Worm (Caenorhabditis elegans) whole organism, L1 larva: ENCODE measurements around the gene cyp-35B3.

Experiments used
- C16A3.4 ChIP-seq: fragments of 150-350 bp; optimal IDR thresholded peaks from 2 replicates; lab custom pipeline; 2014; ENCODE audit warnings: missing biosample characterization, missing genetic modification characterization
- C34B4.2 ChIP-seq: sonication (generic microtip); optimal IDR thresholded peaks from 2 replicates; lab custom pipeline; 2017; ENCODE audit warnings: mild to moderate bottlenecking, missing genetic modification characterization, missing compliant biosample characterization
- F16B12.6 ChIP-seq: fragments of 150-350 bp; optimal IDR thresholded peaks from 2 replicates; lab custom pipeline; 2014; ENCODE audit warnings: missing biosample characterization, missing genetic modification characterization
- aha-1 ChIP-seq: fragments of 150-350 bp; optimal IDR thresholded peaks from 2 replicates; lab custom pipeline; 2014; ENCODE audit warnings: missing biosample characterization, missing genetic modification characterization
- blmp-1 ChIP-seq: fragments of 150-350 bp; optimal IDR thresholded peaks from 2 replicates; lab custom pipeline; 2014; ENCODE audit warnings: missing biosample characterization, missing genetic modification characterization
- ceh-63 ChIP-seq: fragments of 200-800 bp; sonication (Bioruptor generic); optimal IDR thresholded peaks from 2 replicates; lab custom pipeline; 2018; ENCODE audit warnings: mild to moderate bottlenecking, missing genetic modification characterization, missing compliant biosample characterization
- ceh-8 ChIP-seq: fragments of 200-800 bp; sonication (Bioruptor generic); optimal IDR thresholded peaks from 2 replicates; lab custom pipeline; 2018; ENCODE audit warnings: mild to moderate bottlenecking, missing genetic modification characterization, moderate library complexity, missing compliant biosample characterization
- ceh-90 ChIP-seq: sonication (generic microtip); optimal IDR thresholded peaks from 2 replicates; lab custom pipeline; 2016; ENCODE audit warnings: missing genetic modification characterization, missing compliant biosample characterization
- ces-1 ChIP-seq: fragments of 150-350 bp; optimal IDR thresholded peaks from 2 replicates; lab custom pipeline; 2014; ENCODE audit warnings: missing biosample characterization, missing genetic modification reagents, missing genetic modification characterization
- dsc-1 ChIP-seq: sonication (generic microtip); optimal IDR thresholded peaks from 2 replicates; lab custom pipeline; 2016; ENCODE audit warnings: mild to moderate bottlenecking, missing genetic modification characterization, missing compliant biosample characterization
- efl-1 ChIP-seq, 4 experiments: fragments of 150-350 bp; optimal IDR thresholded peaks in 3 of 4; peaks in 1 of 4; 1 replicate in 1 of 4; 2 replicates in 3 of 4; lab custom pipeline; 2014; ENCODE audit warnings: missing biosample characterization in 2 of 4, missing genetic modification characterization in 2 of 4, missing genetic modification reagents in 2 of 4
- efl-3 ChIP-seq: fragments of 200-800 bp; sonication (Bioruptor generic); optimal IDR thresholded peaks from 2 replicates; lab custom pipeline; 2018; ENCODE audit warnings: mild to moderate bottlenecking, missing genetic modification characterization, missing compliant biosample characterization
- egl-13 ChIP-seq: sonication (generic microtip); optimal IDR thresholded peaks from 2 replicates; lab custom pipeline; 2016; ENCODE audit warnings: missing genotype, missing genetic modification reagents, missing genetic modification characterization, missing compliant biosample characterization
- egl-27 ChIP-seq, 2 experiments: fragments of 150-350 bp in 1 of 2; sonication (generic microtip); optimal IDR thresholded peaks; 3 replicates each; lab custom pipeline; 2017 to 2018; ENCODE audit warnings: missing biosample characterization in 2 of 2, missing genetic modification characterization in 2 of 2, missing genetic modification reagents in 2 of 2
- elt-3 ChIP-seq, 6 experiments: fragments of 150-350 bp in 1 of 6; sonication (generic microtip); optimal IDR thresholded peaks; 2 replicates each; lab custom pipeline; 2017 to 2018; ENCODE audit warnings: missing biosample characterization in 6 of 6, missing genetic modification characterization in 6 of 6, inconsistent platforms in 1 of 6
- fkh-10 ChIP-seq: sonication (generic microtip); optimal IDR thresholded peaks from 2 replicates; lab custom pipeline; 2017; ENCODE audit warnings: missing biosample characterization, missing genetic modification reagents, missing genetic modification characterization
- fkh-8 ChIP-seq: sonication (generic microtip); optimal IDR thresholded peaks from 2 replicates; lab custom pipeline; 2016; ENCODE audit warnings: mild to moderate bottlenecking, missing genetic modification characterization, missing compliant biosample characterization
- grh-1 ChIP-seq: fragments of 200-800 bp; sonication (Bioruptor generic); IDR thresholded peaks from 2 replicates; pipeline ENCODE4 v1.3.6; 2022; ENCODE audit warnings: missing genetic modification reagents, missing genetic modification characterization, missing compliant biosample characterization
- hlh-4 ChIP-seq: sonication (generic microtip); optimal IDR thresholded peaks from 2 replicates; lab custom pipeline; 2016; ENCODE audit warnings: mild to moderate bottlenecking, missing genetic modification characterization, missing compliant biosample characterization
- hpl-2 ChIP-seq: fragments of 150-350 bp; optimal IDR thresholded peaks from 2 replicates; lab custom pipeline; 2014; ENCODE audit warnings: missing biosample characterization, missing genetic modification reagents, missing genetic modification characterization
- irx-1 ChIP-seq: sonication (generic microtip); optimal IDR thresholded peaks from 2 replicates; lab custom pipeline; 2016; ENCODE audit warnings: missing genetic modification characterization, missing compliant biosample characterization
- isw-1 ChIP-seq: fragments of 200-800 bp; sonication (Bioruptor generic); IDR thresholded peaks from 2 replicates; pipeline ENCODE4 v1.3.6; 2022; ENCODE audit warnings: missing genetic modification characterization, missing compliant biosample characterization
- lin-14 ChIP-seq: fragments of 200-800 bp; sonication (Bioruptor generic); optimal IDR thresholded peaks from 2 replicates; lab custom pipeline; 2018; ENCODE audit warnings: mild to moderate bottlenecking, missing genetic modification characterization, moderate library complexity, missing compliant biosample characterization
- mab-9 ChIP-seq: fragments of 200-800 bp; sonication (Bioruptor generic); IDR thresholded peaks from 2 replicates; pipeline ENCODE4 v1.3.6; 2022; ENCODE audit warnings: missing genetic modification reagents, missing genetic modification characterization, missing compliant biosample characterization
- mdl-1 ChIP-seq, 2 experiments: fragments of 150-350 bp; optimal IDR thresholded peaks; 2 replicates each; lab custom pipeline; 2014 to 2017; ENCODE audit warnings: missing biosample characterization in 2 of 2, missing genetic modification characterization in 2 of 2, inconsistent platforms in 1 of 2
- mef-2 ChIP-seq: fragments of 150-350 bp; optimal IDR thresholded peaks from 2 replicates; lab custom pipeline; 2014; ENCODE audit warnings: missing biosample characterization, missing genetic modification characterization
- nhr-11 ChIP-seq: fragments of 150-350 bp; optimal IDR thresholded peaks from 2 replicates; lab custom pipeline; 2014; ENCODE audit warnings: missing biosample characterization, missing genetic modification characterization
- nhr-20 ChIP-seq: sonication (generic microtip); optimal IDR thresholded peaks from 2 replicates; lab custom pipeline; 2016; ENCODE audit warnings: mild to moderate bottlenecking, missing genetic modification characterization, missing compliant biosample characterization
- nhr-237 ChIP-seq: fragments of 150-350 bp; optimal IDR thresholded peaks from 2 replicates; lab custom pipeline; 2014; ENCODE audit warnings: missing biosample characterization, missing genetic modification characterization
- nhr-28 ChIP-seq: fragments of 150-350 bp; optimal IDR thresholded peaks from 2 replicates; lab custom pipeline; 2014; ENCODE audit warnings: missing biosample characterization, missing genetic modification characterization
- nhr-71 ChIP-seq: sonication (generic microtip); optimal IDR thresholded peaks from 2 replicates; lab custom pipeline; 2016; ENCODE audit warnings: mild to moderate bottlenecking, missing genetic modification characterization, moderate library complexity, missing compliant biosample characterization
- nhr-85 ChIP-seq: sonication (generic microtip); peaks from one replicate; lab custom pipeline; 2016; ENCODE audit warnings: missing genetic modification characterization, inconsistent platforms, missing compliant biosample characterization
- pag-3 ChIP-seq: sonication (generic microtip); optimal IDR thresholded peaks from 2 replicates; lab custom pipeline; 2017; ENCODE audit warnings: missing genetic modification characterization, mild to moderate bottlenecking, missing compliant biosample characterization, antibody characterized with exemption, borderline replicate concordance; ENCODE audit not compliant: insufficient read depth
- pax-3 ChIP-seq: fragments of 200-800 bp; sonication (Bioruptor generic); optimal IDR thresholded peaks from 2 replicates; lab custom pipeline; 2018; ENCODE audit warnings: mild to moderate bottlenecking, missing genetic modification characterization, moderate library complexity, missing compliant biosample characterization
- pqm-1 ChIP-seq: sonication (generic microtip); optimal IDR thresholded peaks from 3 replicates; lab custom pipeline; 2017; ENCODE audit warnings: missing biosample characterization, missing genetic modification characterization
- skn-1 ChIP-seq: fragments of 150-350 bp; optimal IDR thresholded peaks from 2 replicates; lab custom pipeline; 2014; ENCODE audit warnings: missing biosample characterization, missing genetic modification characterization
- snpc-4 ChIP-seq: fragments of 150-350 bp; optimal IDR thresholded peaks from 2 replicates; lab custom pipeline; 2014; ENCODE audit warnings: missing biosample characterization, missing genetic modification characterization
- sptf-1 ChIP-seq: fragments of 150-350 bp; optimal IDR thresholded peaks from 2 replicates; lab custom pipeline; 2014; ENCODE audit warnings: missing biosample characterization, missing genetic modification characterization
- sup-37 ChIP-seq: fragments of 200-800 bp; sonication (Bioruptor generic); optimal IDR thresholded peaks from 2 replicates; lab custom pipeline; 2018; ENCODE audit warnings: mild to moderate bottlenecking, missing genetic modification characterization, missing compliant biosample characterization
- tbx-2 ChIP-seq: sonication (generic microtip); optimal IDR thresholded peaks from 2 replicates; lab custom pipeline; 2016; ENCODE audit warnings: missing genetic modification characterization, missing compliant biosample characterization
- unc-130 ChIP-seq: fragments of 150-350 bp; optimal IDR thresholded peaks from 2 replicates; lab custom pipeline; 2017; ENCODE audit warnings: missing biosample characterization, missing genetic modification characterization, inconsistent platforms
- unc-98 ChIP-seq: fragments of 200-800 bp; sonication (Bioruptor generic); IDR thresholded peaks from 2 replicates; pipeline ENCODE4 v1.3.6; 2022; ENCODE audit warnings: missing genetic modification characterization, missing compliant biosample characterization
- zip-4 ChIP-seq: fragments of 200-800 bp; sonication (Bioruptor generic); optimal IDR thresholded peaks from 2 replicates; lab custom pipeline; 2018; ENCODE audit warnings: mild to moderate bottlenecking, missing genetic modification characterization, moderate library complexity, missing compliant biosample characterization
- ztf-4 ChIP-seq: fragments of 150-350 bp; optimal IDR thresholded peaks from 2 replicates; lab custom pipeline; 2014; ENCODE audit warnings: missing biosample characterization, missing genetic modification characterization

The cyp-35B3 gene

ce11 chrV:3916480-3916879 lies 28.7 kb upstream of the cyp-35B3 start, which contains the start of gene srx-67:
srx-67 (plus strand) TSS chrV:3916780.
- no peak for TF ChIP-seq pqm-1
- no peak for TF ChIP-seq hpl-2
- TF ChIP-seq unc-130, result no peak
- no peak for TF ChIP-seq ceh-8 (GFP tag; lab: Kevin White, UChicago)
- no peak for TF ChIP-seq mef-2 (tag; lab: Kevin White, UChicago)
- no peak for TF ChIP-seq fkh-10
- no peak for TF ChIP-seq tbx-2 (tag; lab: Kevin White, UChicago)
- TF ChIP-seq mdl-1 (tag; optimal IDR thresholded peaks at IDR 0.05; lab: Kevin White, UChicago), result no peak
- no peak for TF ChIP-seq egl-13
- no peak for TF ChIP-seq nhr-85 (tag; lab: Kevin White, UChicago)
- TF ChIP-seq sup-37 (GFP tag; lab: Kevin White, UChicago), result no peak
- no peak for TF ChIP-seq nhr-11 (tag; lab: Kevin White, UChicago)
- TF ChIP-seq lin-14, result no peak
- no peak for TF ChIP-seq mab-9 (GFP tag; lab: Robert Waterston, UW)
- no peak for TF ChIP-seq nhr-71 (tag; lab: Kevin White, UChicago)
- no peak for TF ChIP-seq skn-1 (tag; lab: Kevin White, UChicago)

- TF ChIP-seq zip-4 (GFP tag; lab: Kevin White, UChicago) (no peak), pax-3 (tag; lab: Kevin White, UChicago) (no peak), nhr-28 (tag; lab: Kevin White, UChicago) (no peak), fkh-8 (no peak), nhr-237 (tag; lab: Kevin White, UChicago) (no peak), ceh-90 (tag; lab: Kevin White, UChicago) (no peak), ztf-4 (no peak), egl-13 (no peak), unc-98 (GFP tag; lab: Robert Waterston, UW) (no peak), efl-3 (GFP tag; lab: Kevin White, UChicago) (no peak), ces-1 (GFP tag; lab: Kevin White, UChicago) (no peak), C34B4.2 (no peak), pag-3 (tag; lab: Kevin White, UChicago) (no peak), F16B12.6 (tag; lab: Kevin White, UChicago) (no peak), irx-1 (no peak), nhr-20 (tag; lab: Kevin White, UChicago) (no peak)
Measured at ce11 chrV:3919289-3919688, 25.9 kb upstream of the cyp-35B3 start, which contains the start of gene srx-66. srx-66 (plus strand) TSS chrV:3919589.

ce11 chrV:3921635-3922034 lies 23.5 kb upstream of the cyp-35B3 start, which contains the start of gene srx-65:
srx-65 (plus strand) TSS chrV:3921935.
- no peak for TF ChIP-seq efl-1 (optimal IDR thresholded peaks at IDR 0.05; lab: Kevin White, UChicago)
- peak in 1 of 2 experiments; percentile 36 for TF ChIP-seq efl-1 (GFP tag; optimal IDR thresholded peaks at IDR 0.05 in 1 of 2; lab: Kevin White, UChicago)
- no peak for TF ChIP-seq lin-14
- no peak for TF ChIP-seq C16A3.4 (tag; lab: Kevin White, UChicago)
- no peak for TF ChIP-seq dsc-1
- TF ChIP-seq nhr-85 (tag; lab: Kevin White, UChicago), result no peak
- TF ChIP-seq snpc-4 (tag; lab: Kevin White, UChicago), result no peak

ce11 chrV:3922547-3922946 lies 22.6 kb upstream of the cyp-35B3 start:
- TF ChIP-seq egl-27 (tag; optimal IDR thresholded peaks at IDR 0.05; lab: Kevin White, UChicago) (no peak), sptf-1 (tag; lab: Kevin White, UChicago) (no peak), ceh-90 (tag; lab: Kevin White, UChicago) (no peak), hlh-4 (tag; lab: Kevin White, UChicago) (no peak), isw-1 (GFP tag; lab: Robert Waterston, UW) (no peak), snpc-4 (tag; lab: Kevin White, UChicago) (no peak), aha-1 (no peak), ceh-63 (no peak), nhr-71 (tag; lab: Kevin White, UChicago) (no peak), skn-1 (tag; lab: Kevin White, UChicago) (no peak), nhr-11 (tag; lab: Kevin White, UChicago) (no peak), elt-3 (tag; optimal IDR thresholded peaks at IDR 0.05; lab: Kevin White, UChicago) (no peak), blmp-1 (no peak), grh-1 (GFP tag; lab: Robert Waterston, UW) (no peak)
